Worm (Caenorhabditis elegans) whole organism, young adult: ENCODE data around the gene cyp-14A1.

ENCODE experiments used
- F57A8.1 ChIP-seq: fragments of 200-800 bp; sonication (Bioruptor generic); optimal IDR thresholded peaks from 2 replicates; lab custom pipeline; 2018; ENCODE audit warnings: mild to moderate bottlenecking, missing genetic modification characterization, moderate library complexity, missing compliant biosample characterization
- ama-1 ChIP-seq, 3 experiments: fragments of 150-350 bp in 1 of 3; sonication (generic microtip) in 2 of 3; optimal IDR thresholded peaks; 2 replicates each; lab custom pipeline; 2014 to 2018; ENCODE audit warnings: missing biosample characterization in 2 of 3, missing genetic modification characterization in 2 of 3, missing genetic modification reagents in 2 of 3
- aptf-3 ChIP-seq: fragments of 200-800 bp; sonication (Bioruptor generic); IDR thresholded peaks from 2 replicates; pipeline ENCODE4 v1.3.6; 2022; ENCODE audit warnings: missing genetic modification characterization, missing compliant biosample characterization
- cebp-2 ChIP-seq: fragments of 200-800 bp; sonication (Bioruptor generic); IDR thresholded peaks from 2 replicates; pipeline ENCODE4 v1.3.6; 2022; ENCODE audit warnings: missing genetic modification characterization, missing compliant biosample characterization
- let-526 ChIP-seq: fragments of 200-800 bp; sonication (Bioruptor generic); IDR thresholded peaks from 2 replicates; pipeline ENCODE4 v1.3.6; 2022; ENCODE audit warnings: missing genetic modification reagents, missing genetic modification characterization, missing compliant biosample characterization
- lsl-1 ChIP-seq: fragments of 200-800 bp; sonication (Bioruptor generic); optimal IDR thresholded peaks from 2 replicates; lab custom pipeline; 2018; ENCODE audit warnings: mild to moderate bottlenecking, missing genetic modification characterization, moderate library complexity, missing compliant biosample characterization
- nfya-1 ChIP-seq: sonication (generic microtip); optimal IDR thresholded peaks from 2 replicates; lab custom pipeline; 2017; ENCODE audit warnings: antibody characterized with exemption, missing compliant biosample characterization, missing genetic modification characterization, borderline replicate concordance; ENCODE audit not compliant: insufficient read depth
- nhr-27 ChIP-seq: fragments of 200-800 bp; sonication (Bioruptor generic); optimal IDR thresholded peaks from 2 replicates; lab custom pipeline; 2018; ENCODE audit warnings: mild to moderate bottlenecking, missing genetic modification characterization, moderate library complexity, missing compliant biosample characterization
- pha-4 ChIP-seq: fragments of 150-350 bp; sonication (generic microtip); optimal IDR thresholded peaks from 2 replicates; lab custom pipeline; 2014; ENCODE audit warnings: missing biosample characterization, missing genetic modification reagents, missing genetic modification characterization
- snpc-4 ChIP-seq, 5 experiments: fragments of 150-350 bp in 1 of 5; sonication (generic microtip) in 4 of 5; optimal IDR thresholded peaks; 2 replicates each; lab custom pipeline; 2014 to 2018; ENCODE audit warnings: missing genetic modification characterization in 5 of 5, missing biosample characterization in 3 of 5, antibody characterized with exemption in 2 of 5, mild to moderate bottlenecking in 2 of 5, missing compliant biosample characterization in 2 of 5, missing genotype in 2 of 5, moderate library complexity in 2 of 5, missing genetic modification reagents in 1 of 5
- tbx-9 ChIP-seq: sonication (generic microtip); optimal IDR thresholded peaks from 2 replicates; lab custom pipeline; 2016; ENCODE audit warnings: borderline replicate concordance, missing genetic modification characterization, inconsistent platforms, missing compliant biosample characterization

- no peak for TF ChIP-seq snpc-4 (GFP tag; optimal IDR thresholded peaks at IDR 0.05; lab: Kevin White, UChicago)
- TF ChIP-seq snpc-4 (tag; optimal IDR thresholded peaks at IDR 0.05; lab: Kevin White, UChicago) = no peak
- TF ChIP-seq lsl-1 = no peak
- TF ChIP-seq nhr-27 (tag; lab: Kevin White, UChicago) = no peak
- TF ChIP-seq aptf-3 (GFP tag; lab: Robert Waterston, UW) = no peak
- no peak for TF ChIP-seq nfya-1 (tag; lab: Kevin White, UChicago)
- TF ChIP-seq F57A8.1 = no peak
- no peak for TF ChIP-seq tbx-9 (tag; lab: Kevin White, UChicago)
- TF ChIP-seq let-526 (GFP tag; lab: Robert Waterston, UW) = no peak
- TF ChIP-seq ama-1 (optimal IDR thresholded peaks at IDR 0.05; lab: Kevin White, UChicago) = no peak
- TF ChIP-seq ama-1 (GFP tag; optimal IDR thresholded peaks at IDR 0.05; lab: Kevin White, UChicago) = no peak
- TF ChIP-seq cebp-2 (GFP tag; lab: Robert Waterston, UW) = no peak
- no peak for TF ChIP-seq pha-4
These were observed 33.3 kb upstream of the cyp-14A1 start, which contains the start of gene srd-39 for ce11 chrX:13300503-13300902.
